Fruit fly (Drosophila melanogaster): Measurements from ENCODE around the gene CG32148.

CG32148 gene

DNA sequence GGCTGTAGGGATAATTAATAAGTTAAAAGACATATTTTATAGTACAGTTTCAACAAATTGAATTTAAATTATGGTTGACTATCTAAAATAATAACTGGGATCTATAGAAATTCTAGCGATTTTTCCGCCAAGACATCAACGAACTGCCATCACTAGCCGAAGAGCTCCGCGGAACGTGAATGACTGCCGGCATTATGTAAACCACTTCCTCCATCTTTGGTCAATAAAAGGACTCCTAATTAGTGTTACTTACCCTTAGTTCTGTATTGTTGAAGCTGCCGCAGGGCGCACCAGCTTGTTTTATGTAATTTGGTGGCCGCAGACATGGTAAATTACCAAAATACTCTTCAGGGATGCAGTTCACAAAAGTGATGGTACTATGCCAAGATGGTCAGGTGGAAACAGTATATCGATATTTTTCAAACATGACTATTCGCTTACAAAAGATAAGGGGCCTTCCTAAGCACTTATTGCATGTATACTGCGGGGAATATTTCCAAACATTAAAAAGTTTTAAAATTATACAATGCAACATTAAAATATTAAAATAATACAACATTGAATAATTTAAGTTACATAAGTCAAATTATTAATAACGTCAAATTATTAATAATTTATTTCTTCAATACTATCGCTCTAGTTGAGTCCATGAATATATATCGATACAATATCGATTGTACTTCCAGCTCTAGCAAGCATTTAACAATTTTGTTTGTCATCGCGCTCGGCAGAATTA is 23.8 kb upstream of the CG32148 start, which contains the start of the genes mRpL39 and Prosbeta2 (continued):
- TF ChIP-seq CG12391 (tag; optimal IDR thresholded peaks at IDR 0.05) (peak; percentile 10), CG1529 (GFP tag; optimal IDR thresholded peaks at IDR 0.05) (no peak), Gug (GFP tag; IDR thresholded peaks at IDR 0.05) (peak; percentile 73; the same call in 3 of the 4 replicates), CG1233 (GFP tag; optimal IDR thresholded peaks at IDR 0.05) (no peak), odd (GFP tag; optimal IDR thresholded peaks at IDR 0.05) (no peak), Hmx (GFP tag; optimal IDR thresholded peaks at IDR 0.05) (no peak), bsh (GFP tag; optimal IDR thresholded peaks at IDR 0.05) (no peak), btn (GFP tag; optimal IDR thresholded peaks at IDR 0.05) (no peak), stc (GFP tag; IDR thresholded peaks at IDR 0.05) (peak; percentile 62), hkb (optimal IDR thresholded peaks at IDR 0.05) (no peak), hkb (GFP tag; IDR thresholded peaks at IDR 0.05) (0 out of 2 replicates have a peak, but pooled peaks have one; percentile 18), CG15269 (tag; optimal IDR thresholded peaks at IDR 0.05) (no peak), CG18262 (tag; optimal IDR thresholded peaks at IDR 0.05) (peak; percentile 74), CG4820 (GFP tag; optimal IDR thresholded peaks at IDR 0.05) (peak; percentile 29), CG3281 (GFP tag; optimal IDR thresholded peaks at IDR 0.05) (peak; percentile 33), CG16813 (GFP tag; IDR thresholded peaks at IDR 0.05; ENCODE audit: partially characterized antibody) (peak; percentile 94), CG33213 (GFP tag; optimal IDR thresholded peaks at IDR 0.05) (no peak), Optix (GFP tag; IDR thresholded peaks at IDR 0.05) (peak; percentile 42; the same call in 1 of the 3 replicates), grau (tag; optimal IDR thresholded peaks at IDR 0.05) (no peak), dm (GFP tag; optimal IDR thresholded peaks at IDR 0.05) (no peak), CG14860 (GFP tag; IDR thresholded peaks at IDR 0.05; ENCODE audit: partially characterized antibody) (peak; percentile 98), dan (GFP tag; IDR thresholded peaks at IDR 0.05) (no peak), CG4360 (GFP tag; IDR thresholded peaks at IDR 0.05) (no peak), Mad (GFP tag; optimal IDR thresholded peaks at IDR 0.05) (no peak), fru (optimal IDR thresholded peaks at IDR 0.05) (no peak), HLH3B (GFP tag; IDR thresholded peaks at IDR 0.05) (peak; percentile 59), CG8388 (GFP tag; optimal IDR thresholded peaks at IDR 0.05) (peak; percentile 9), Dfd (GFP tag; optimal IDR thresholded peaks at IDR 0.05) (no peak), lmd (GFP tag; IDR thresholded peaks at IDR 0.05) (peak; percentile 75), sob (GFP tag; IDR thresholded peaks at IDR 0.05) (peak; percentile 79), CG17359 (tag; optimal IDR thresholded peaks at IDR 0.05) (peak; percentile 15), kay (GFP tag; optimal IDR thresholded peaks at IDR 0.05) (no peak), Med (GFP tag) (peak; percentile 12), Dip2 (GFP tag; IDR thresholded peaks at IDR 0.05) (no peak), croc (GFP tag; conservative IDR thresholded peaks at IDR 0.05) (peak; percentile 26; the same call in 1 of the 3 replicates), ATbp (GFP tag; optimal IDR thresholded peaks at IDR 0.05) (peak; percentile 13), inv (GFP tag; IDR thresholded peaks at IDR 0.05; ENCODE audit: partially characterized antibody) (peak; percentile 91), tin (GFP tag; optimal IDR thresholded peaks at IDR 0.05) (peak; percentile 65), CkIIα-i1 (GFP tag; IDR thresholded peaks at IDR 0.05) (no peak), tap (tag; optimal IDR thresholded peaks at IDR 0.05) (peak; percentile 32), GATAe (GFP tag; conservative IDR thresholded peaks at IDR 0.05) (no peak), Sry-β (GFP tag; optimal IDR thresholded peaks at IDR 0.05) (peak; percentile 84), CG14014 (GFP tag; IDR thresholded peaks at IDR 0.05) (peak; percentile 30; the same call in 1 of the 2 replicates), yki (optimal IDR thresholded peaks at IDR 0.05) (no peak), trem (tag; optimal IDR thresholded peaks at IDR 0.05) (no peak), Bdp1 (GFP tag; optimal IDR thresholded peaks at IDR 0.05) (no peak), CG2199 (GFP tag; IDR thresholded peaks at IDR 0.05) (no peak), CG3065 (GFP tag; optimal IDR thresholded peaks at IDR 0.05) (no peak), CG6791 (GFP tag; IDR thresholded peaks at IDR 0.05; ENCODE audit: partially characterized antibody) (peak; percentile 81), hth (optimal IDR thresholded peaks at IDR 0.05) (no peak), CG6854 (GFP tag; optimal IDR thresholded peaks at IDR 0.05) (no peak)

All from whole organism, embryonic.